Fruit fly (Drosophila melanogaster) whole organism, embryonic: Measurements from ENCODE around the gene CG42404.

Source experiments
- Ada2b ChIP-seq: fragments of 200-800 bp; sonication (Bioruptor generic); IDR thresholded peaks from 2 replicates; pipeline ENCODE4 v1.3.6; 2022; ENCODE audit warnings: missing biosample characterization, missing genetic modification characterization
- Blimp-1 ChIP-seq: fragments of 200-800 bp; sonication (Bioruptor generic); optimal IDR thresholded peaks from 3 replicates; lab custom pipeline; 2018; ENCODE audit warnings: missing biosample characterization, missing genetic modification characterization, mild to moderate bottlenecking, moderate library complexity, missing genetic modification reagents
- CG10321 ChIP-seq: fragments of 200-800 bp; sonication (Bioruptor generic); IDR thresholded peaks from 2 replicates; pipeline ENCODE4 v1.3.6; 2022; ENCODE audit warnings: missing biosample characterization, missing genetic modification characterization
- CG11093 ChIP-seq: fragments of 200-800 bp; sonication (Bioruptor generic); IDR thresholded peaks from 3 replicates; pipeline ENCODE4 v1.3.6; 2022; ENCODE audit warnings: missing biosample characterization, missing genetic modification characterization
- CG11398 ChIP-seq: fragments of 200-800 bp; sonication (Bioruptor generic); optimal IDR thresholded peaks from 2 replicates; lab custom pipeline; 2016; ENCODE audit warnings: missing biosample characterization, missing genetic modification characterization
- CG11695 ChIP-seq: fragments of 200-800 bp; sonication (Bioruptor generic); IDR thresholded peaks from 3 replicates; pipeline ENCODE4 v1.3.6; 2022; ENCODE audit warnings: missing biosample characterization, missing genetic modification characterization
- CG12942 ChIP-seq: fragments of 200-800 bp; sonication (Bioruptor generic); optimal IDR thresholded peaks from 3 replicates; lab custom pipeline; 2016; ENCODE audit warnings: missing biosample characterization, missing genetic modification characterization
- CG15073 ChIP-seq: fragments of 200-800 bp; sonication (Bioruptor generic); optimal IDR thresholded peaks from 2 replicates; lab custom pipeline; 2016; ENCODE audit warnings: missing biosample characterization, missing genetic modification characterization
- CG1529 ChIP-seq: fragments of 200-800 bp; sonication (Bioruptor generic); optimal IDR thresholded peaks from 3 replicates; lab custom pipeline; 2018; ENCODE audit warnings: missing biosample characterization, missing genetic modification characterization
- CG16863 ChIP-seq: fragments of 200-800 bp; sonication (Bioruptor generic); optimal IDR thresholded peaks from 3 replicates; lab custom pipeline; 2016; ENCODE audit warnings: missing biosample characterization, missing genetic modification characterization
- CG1832 ChIP-seq: fragments of 200-800 bp; sonication (Bioruptor generic); optimal IDR thresholded peaks from 2 replicates; lab custom pipeline; 2017; ENCODE audit warnings: missing biosample characterization, mild to moderate bottlenecking, missing genetic modification characterization, inconsistent platforms
- CG2129 ChIP-seq: fragments of 200-800 bp; sonication (Bioruptor generic); IDR thresholded peaks from 2 replicates; pipeline ENCODE4 v1.3.6; 2022; ENCODE audit warnings: missing biosample characterization, missing genetic modification characterization; ENCODE audit not compliant: partially characterized antibody
- CG2889 ChIP-seq: fragments of 200-800 bp; sonication (Bioruptor generic); IDR thresholded peaks from 3 replicates; pipeline ENCODE4 v1.3.6; 2022; ENCODE audit warnings: missing biosample characterization, missing genetic modification characterization
- CG34422 ChIP-seq: fragments of 200-800 bp; sonication (Bioruptor generic); IDR thresholded peaks from 3 replicates; pipeline ENCODE4 v1.3.6; 2022; ENCODE audit warnings: missing biosample characterization, missing genetic modification characterization
- CG6654 ChIP-seq: fragments of 200-800 bp; sonication (Bioruptor generic); optimal IDR thresholded peaks from 2 replicates; lab custom pipeline; 2017; ENCODE audit warnings: missing biosample characterization, mild to moderate bottlenecking, missing genetic modification characterization
- CG7987 ChIP-seq: fragments of 200-800 bp; sonication (Bioruptor generic); optimal IDR thresholded peaks from 2 replicates; lab custom pipeline; 2018; ENCODE audit warnings: missing biosample characterization, mild to moderate bottlenecking, missing genetic modification characterization, moderate library complexity
- CG8290 ChIP-seq, 3 experiments: fragments of 200-800 bp; sonication (Bioruptor generic); optimal IDR thresholded peaks; 2 replicates each; lab custom pipeline; 2016 to 2019; ENCODE audit warnings: missing biosample characterization in 3 of 3, missing genetic modification characterization in 3 of 3, mild to moderate bottlenecking in 2 of 3, moderate library complexity in 1 of 3
- CG9817 ChIP-seq: fragments of 200-800 bp; sonication (Bioruptor generic); optimal IDR thresholded peaks from 2 replicates; lab custom pipeline; 2018; ENCODE audit warnings: missing biosample characterization, mild to moderate bottlenecking, missing genetic modification characterization, moderate library complexity
- CG9876 ChIP-seq: fragments of 200-800 bp; sonication (Bioruptor generic); optimal IDR thresholded peaks from 2 replicates; lab custom pipeline; 2016; ENCODE audit warnings: missing biosample characterization, missing genetic modification characterization
- Camta ChIP-seq: fragments of 200-800 bp; sonication (Bioruptor generic); optimal IDR thresholded peaks from 2 replicates; lab custom pipeline; 2016; ENCODE audit warnings: missing biosample characterization, missing genetic modification characterization
- E2f2 ChIP-seq: fragments of 200-800 bp; sonication (Bioruptor generic); IDR thresholded peaks from 2 replicates; pipeline ENCODE4 v1.3.6; 2022; ENCODE audit warnings: missing biosample characterization, missing genetic modification characterization
- Eip74EF ChIP-seq, 2 experiments: fragments of 200-800 bp in 1 of 2; fragments of >200 bp in 1 of 2; sonication (Bioruptor generic) in 1 of 2; optimal IDR thresholded peaks; 2 replicates each; lab custom pipeline; 2017 to 2019; ENCODE audit warnings: missing biosample characterization in 2 of 2, missing genetic modification characterization in 2 of 2, mild to moderate bottlenecking in 1 of 2, moderate library complexity in 1 of 2
- GATAe ChIP-seq: fragments of 200-800 bp; sonication (Bioruptor generic); conservative IDR thresholded peaks from 2 replicates; pipeline ENCODE4 v1.3.6; 2022; ENCODE audit warnings: missing biosample characterization, missing genetic modification characterization
- Hand ChIP-seq: fragments of 200-800 bp; sonication (Bioruptor generic); optimal IDR thresholded peaks from 2 replicates; lab custom pipeline; 2017; ENCODE audit warnings: mild to moderate bottlenecking, missing biosample characterization, missing genetic modification reagents, missing genetic modification characterization
- HmgZ ChIP-seq: fragments of 200-800 bp; sonication (Bioruptor generic); optimal IDR thresholded peaks from 2 replicates; lab custom pipeline; 2018; ENCODE audit warnings: missing biosample characterization, mild to moderate bottlenecking, missing genetic modification characterization
- Kr ChIP-seq: fragments of 200-800 bp; sonication (Bioruptor generic); optimal IDR thresholded peaks from 2 replicates; lab custom pipeline; 2017; ENCODE audit warnings: missing biosample characterization, mild to moderate bottlenecking, missing genetic modification characterization
- MTF-1 ChIP-seq: fragments of 200-800 bp; sonication (Bioruptor generic); optimal IDR thresholded peaks from 2 replicates; lab custom pipeline; 2018; ENCODE audit warnings: missing biosample characterization, mild to moderate bottlenecking, missing genetic modification characterization, borderline replicate concordance
- Med ChIP-seq: fragments of 200-800 bp; sonication (Bioruptor generic); peaks from one replicate; lab custom pipeline; 2016; ENCODE audit warnings: missing biosample characterization, missing genetic modification characterization, mild to moderate bottlenecking, inconsistent platforms, moderate library complexity
- Opbp ChIP-seq: fragments of 200-800 bp; sonication (Bioruptor generic); IDR thresholded peaks from 3 replicates; pipeline ENCODE4 v1.3.6; 2022; ENCODE audit warnings: missing biosample characterization, missing genetic modification characterization; ENCODE audit not compliant: partially characterized antibody
- Pdp1 ChIP-seq, 2 experiments: fragments of 200-800 bp; sonication (Bioruptor generic); optimal IDR thresholded peaks; 3 replicates each; lab custom pipeline; 2016; ENCODE audit warnings: missing biosample characterization in 2 of 2, missing genetic modification characterization in 2 of 2, mild to moderate bottlenecking in 1 of 2, moderate library complexity in 1 of 2
- ap ChIP-seq: fragments of 200-800 bp; sonication (Bioruptor generic); IDR thresholded peaks from 2 replicates; pipeline ENCODE4 v1.3.6; 2022; ENCODE audit warnings: missing biosample characterization, missing genetic modification characterization
- ci ChIP-seq: fragments of 200-800 bp; sonication (Bioruptor generic); IDR thresholded peaks from 3 replicates; pipeline ENCODE4 v1.3.6; 2022; ENCODE audit warnings: missing biosample characterization, missing genetic modification characterization
- dysf ChIP-seq: fragments of 200-800 bp; sonication (Bioruptor generic); IDR thresholded peaks from 3 replicates; pipeline ENCODE4 v1.3.6; 2022; ENCODE audit warnings: missing biosample characterization, missing genetic modification characterization
- fd102C ChIP-seq: fragments of 200-800 bp; sonication (Bioruptor generic); optimal IDR thresholded peaks from 2 replicates; lab custom pipeline; 2018; ENCODE audit warnings: missing biosample characterization, mild to moderate bottlenecking, missing genetic modification characterization, moderate library complexity
- gsb-n ChIP-seq: fragments of 200-800 bp; sonication (Bioruptor generic); optimal IDR thresholded peaks from 3 replicates; lab custom pipeline; 2018; ENCODE audit warnings: missing biosample characterization, mild to moderate bottlenecking, missing genetic modification characterization
- hbn ChIP-seq: fragments of 200-800 bp; sonication (Bioruptor generic); IDR thresholded peaks from 2 replicates; pipeline ENCODE4 v1.3.6; 2022; ENCODE audit warnings: missing biosample characterization, missing genetic modification characterization; ENCODE audit not compliant: partially characterized antibody
- lbe ChIP-seq: fragments of 200-800 bp; sonication (Bioruptor generic); optimal IDR thresholded peaks from 2 replicates; lab custom pipeline; 2016; ENCODE audit warnings: missing biosample characterization, mild to moderate bottlenecking, missing genetic modification characterization
- nerfin-1 ChIP-seq: fragments of 200-800 bp; sonication (Bioruptor generic); optimal IDR thresholded peaks from 3 replicates; lab custom pipeline; 2019; ENCODE audit warnings: missing biosample characterization, mild to moderate bottlenecking, missing genetic modification characterization, moderate library complexity
- nerfin-2 ChIP-seq: fragments of 200-800 bp; sonication (Bioruptor generic); IDR thresholded peaks from 2 replicates; pipeline ENCODE4 v1.3.6; 2022; ENCODE audit warnings: missing biosample characterization, missing genetic modification characterization; ENCODE audit not compliant: partially characterized antibody
- ro ChIP-seq: fragments of 200-800 bp; sonication (Bioruptor generic); IDR thresholded peaks from 2 replicates; pipeline ENCODE4 v1.3.6; 2022; ENCODE audit warnings: missing biosample characterization, missing genetic modification characterization
- sens-2 ChIP-seq: fragments of 200-800 bp; sonication (Bioruptor generic); IDR thresholded peaks from 2 replicates; pipeline ENCODE4 v1.3.6; 2022; ENCODE audit warnings: missing biosample characterization, missing genetic modification characterization
- seq ChIP-seq: fragments of 200-800 bp; sonication (Bioruptor generic); IDR thresholded peaks from 2 replicates; pipeline ENCODE4 v1.3.6; 2022; ENCODE audit warnings: missing biosample characterization, missing genetic modification characterization
- sima ChIP-seq: fragments of 200-800 bp; sonication (Bioruptor generic); optimal IDR thresholded peaks from 2 replicates; lab custom pipeline; 2016; ENCODE audit warnings: missing biosample characterization, missing genetic modification characterization
- tin ChIP-seq: fragments of 200-800 bp; sonication (Bioruptor generic); optimal IDR thresholded peaks from 3 replicates; lab custom pipeline; 2016; ENCODE audit warnings: missing biosample characterization, missing genetic modification characterization
- trh ChIP-seq: fragments of 200-800 bp; sonication (Bioruptor generic); optimal IDR thresholded peaks from 2 replicates; lab custom pipeline; 2016; ENCODE audit warnings: missing biosample characterization, missing genetic modification characterization
- ttk ChIP-seq: fragments of 200-800 bp; sonication (Bioruptor generic); IDR thresholded peaks from 2 replicates; pipeline ENCODE4 v2.1.2; 2022; ENCODE audit warnings: missing biosample characterization, missing genetic modification characterization
- wek ChIP-seq: fragments of 200-800 bp; sonication (Bioruptor generic); optimal IDR thresholded peaks from 3 replicates; lab custom pipeline; 2018; ENCODE audit warnings: missing biosample characterization, mild to moderate bottlenecking, missing genetic modification characterization, moderate library complexity
- z ChIP-seq: fragments of 200-800 bp; sonication (Bioruptor generic); IDR thresholded peaks from 3 replicates; pipeline ENCODE4 v1.3.6; 2022; ENCODE audit warnings: missing biosample characterization, missing genetic modification characterization
- zfh1 ChIP-seq: fragments of 200-800 bp; sonication (Bioruptor generic); IDR thresholded peaks from 3 replicates; pipeline ENCODE4 v1.3.6; 2022; ENCODE audit warnings: missing biosample characterization, missing genetic modification characterization

Gene CG42404

dm6 chr3R:15218824-15219576 lies 30.9 kb upstream of the CG42404 start, which contains the start of the genes SIDL and CG12241 (continued):
- TF ChIP-seq CG12942 (GFP tag; lab: Kevin White, UChicago) (peak; percentile 40), Opbp (GFP tag; lab: Robert Waterston, UW) (peak; percentile 34; the same call in 1 of the 3 replicates), CG34422 (peak; percentile 96), nerfin-2 (GFP tag; lab: Robert Waterston, UW) (no peak), sens-2 (GFP tag; lab: Robert Waterston, UW) (no peak), ttk (GFP tag; lab: Robert Waterston, UW) (peak; percentile 88), CG8290 (GFP tag; optimal IDR thresholded peaks at IDR 0.05; lab: Kevin White, UChicago) (no peak), CG8290 (tag; optimal IDR thresholded peaks at IDR 0.05; lab: Kevin White, UChicago) (no peak), CG1832 (GFP tag; lab: Kevin White, UChicago) (no peak), MTF-1 (GFP tag; lab: Kevin White, UChicago) (peak; percentile 32), hbn (GFP tag; lab: Robert Waterston, UW) (no peak; the same call in none of the 2 replicates), CG11093 (peak; percentile 91), fd102C (GFP tag; lab: Kevin White, UChicago) (no peak), CG10321 (GFP tag; lab: Robert Waterston, UW) (no peak), CG2129 (no peak), z (no peak), Pdp1 (GFP tag; optimal IDR thresholded peaks at IDR 0.05; lab: Kevin White, UChicago) (peak; percentile 81 to 90), trh (peak; percentile 66), zfh1 (GFP tag; lab: Robert Waterston, UW) (peak; percentile 94), CG16863 (GFP tag; lab: Kevin White, UChicago) (peak; percentile 52), CG2889 (GFP tag; lab: Robert Waterston, UW) (peak; percentile 48; the same call in 1 of the 3 replicates), CG11398 (GFP tag; lab: Kevin White, UChicago) (no peak), sima (GFP tag; lab: Kevin White, UChicago) (peak; percentile 63), nerfin-1 (tag; lab: Kevin White, UChicago) (peak; percentile 57), Med (GFP tag; lab: Kevin White, UChicago) (peak; percentile 97), CG15073 (GFP tag; lab: Kevin White, UChicago) (no peak), Camta (peak; percentile 84), Kr (GFP tag; lab: Kevin White, UChicago) (no peak), CG1529 (GFP tag; lab: Kevin White, UChicago) (no peak), ci (GFP tag; lab: Robert Waterston, UW) (no peak), GATAe (peak; percentile 84), Hand (no peak), CG7987 (no peak), CG9817 (tag; lab: Kevin White, UChicago) (peak; percentile 71), wek (GFP tag; lab: Kevin White, UChicago) (no peak), dysf (GFP tag; lab: Robert Waterston, UW) (peak; percentile 96), E2f2 (peak; percentile 58), HmgZ (peak; percentile 16), CG11695 (GFP tag; lab: Robert Waterston, UW) (peak; percentile 92), seq (GFP tag; lab: Robert Waterston, UW) (no peak), ro (GFP tag; lab: Robert Waterston, UW) (peak; percentile 82), CG6654 (GFP tag; lab: Kevin White, UChicago) (no peak), CG9876 (no peak), tin (peak; percentile 72), Ada2b (GFP tag; lab: Robert Waterston, UW) (peak; percentile 94), Blimp-1 (GFP tag; lab: Kevin White, UChicago) (peak; percentile 18), ap (no peak), gsb-n (tag; lab: Kevin White, UChicago) (no peak), lbe (peak; percentile 79), Eip74EF (GFP tag; optimal IDR thresholded peaks at IDR 0.05; lab: Kevin White, UChicago) (no peak)
